Worm (Caenorhabditis elegans): ENCODE results near the gene ins-13.

DNA sequence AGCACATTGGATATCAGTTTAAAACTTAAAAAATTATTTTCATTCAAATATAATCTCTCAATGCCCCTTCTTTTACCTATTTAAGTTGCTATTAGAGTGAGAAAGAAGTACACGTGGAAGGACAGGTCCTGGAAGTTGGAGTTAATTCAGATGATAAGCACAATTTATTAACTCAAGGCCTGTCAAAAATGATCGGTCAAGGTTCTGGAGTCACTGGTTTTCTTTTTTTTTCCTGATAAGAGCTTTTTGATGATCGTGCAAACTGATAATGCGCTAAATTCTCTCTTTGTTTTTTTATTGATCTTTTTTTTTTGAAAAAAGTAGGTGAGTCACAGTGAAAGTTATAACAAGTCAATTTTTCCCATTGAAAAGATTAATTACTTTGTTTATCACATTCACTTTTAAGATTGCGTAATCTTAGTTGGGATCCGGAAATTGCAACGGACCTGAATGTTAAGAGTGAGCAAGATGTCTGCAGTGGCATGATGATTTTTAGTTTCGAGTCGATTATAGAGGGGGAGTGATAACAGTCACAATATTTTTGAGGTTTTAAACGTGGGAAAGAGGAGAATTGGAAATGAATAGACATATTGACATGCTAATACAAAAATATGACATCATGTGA is 32.1 kb downstream of the ins-13 start:
- TF ChIP-seq B0310.2 (tag; optimal IDR thresholded peaks at IDR 0.05) (no peak), hnd-1 (tag; optimal IDR thresholded peaks at IDR 0.05) (no peak), ama-1 (optimal IDR thresholded peaks at IDR 0.05) (no peak), tbx-37 (GFP tag; conservative IDR thresholded peaks at IDR 0.05) (no peak), ceh-13 (GFP tag; optimal IDR thresholded peaks at IDR 0.05) (no peak)

All from whole organism, early embryonic.